Worm (Caenorhabditis elegans) whole organism, L4 larva: ENCODE data around the gene F41F3.1.

Experiments used
- D1046.2 ChIP-seq: fragments of 200-800 bp; sonication (Bioruptor generic); IDR thresholded peaks from 2 replicates; pipeline ENCODE4 v1.3.6; 2022; ENCODE audit warnings: missing genetic modification characterization, missing compliant biosample characterization
- F37D6.2 ChIP-seq: sonication (generic microtip); optimal IDR thresholded peaks from 2 replicates; lab custom pipeline; 2016; ENCODE audit warnings: mild to moderate bottlenecking, missing genetic modification characterization, missing compliant biosample characterization
- T20F7.1 ChIP-seq: fragments of 200-800 bp; sonication (Bioruptor generic); optimal IDR thresholded peaks from 2 replicates; lab custom pipeline; 2018; ENCODE audit warnings: mild to moderate bottlenecking, missing genetic modification characterization, missing compliant biosample characterization
- Y48G9A.11 ChIP-seq: fragments of 200-800 bp; sonication (Bioruptor generic); IDR thresholded peaks from 2 replicates; pipeline ENCODE4 v1.3.6; 2022; ENCODE audit warnings: missing genetic modification reagents, missing genetic modification characterization, missing compliant biosample characterization
- Y75B8A.6 ChIP-seq: fragments of 200-800 bp; sonication (Bioruptor generic); IDR thresholded peaks from 2 replicates; pipeline ENCODE4 v1.3.6; 2022; ENCODE audit warnings: missing genetic modification reagents, missing genetic modification characterization, missing compliant biosample characterization
- ZK546.5 ChIP-seq, 2 experiments: sonication (generic microtip); optimal IDR thresholded peaks; 2 replicates each; lab custom pipeline; 2017; ENCODE audit warnings: missing biosample characterization in 2 of 2, missing genetic modification characterization in 2 of 2
- aha-1 ChIP-seq: fragments of 150-350 bp; peaks from one replicate; lab custom pipeline; 2014; ENCODE audit warnings: missing biosample characterization, missing genetic modification characterization
- ceh-62 ChIP-seq: sonication (generic microtip); optimal IDR thresholded peaks from 2 replicates; lab custom pipeline; 2017; ENCODE audit warnings: missing biosample characterization, missing genetic modification characterization
- ceh-82 ChIP-seq: sonication (generic microtip); optimal IDR thresholded peaks from 2 replicates; lab custom pipeline; 2017; ENCODE audit warnings: missing biosample characterization, missing genetic modification characterization
- ces-1 ChIP-seq: fragments of 150-350 bp; sonication (generic microtip); optimal IDR thresholded peaks from 4 replicates; lab custom pipeline; 2014; ENCODE audit warnings: missing biosample characterization, missing genetic modification reagents, missing genetic modification characterization
- ctbp-1 ChIP-seq: fragments of 200-800 bp; sonication (Bioruptor generic); IDR thresholded peaks from 2 replicates; pipeline ENCODE4 v1.3.6; 2022; ENCODE audit warnings: missing genetic modification reagents, missing genetic modification characterization, missing compliant biosample characterization
- daf-12 ChIP-seq: fragments of 150-350 bp; optimal IDR thresholded peaks from 2 replicates; lab custom pipeline; 2014; ENCODE audit warnings: missing biosample characterization, missing genetic modification reagents, missing genetic modification characterization
- daf-19 ChIP-seq: fragments of 200-800 bp; sonication (Bioruptor generic); conservative IDR thresholded peaks from 2 replicates; pipeline ENCODE4 v1.3.6; 2022; ENCODE audit warnings: missing genetic modification characterization, missing compliant biosample characterization
- dmd-6 ChIP-seq: fragments of 200-800 bp; sonication (Bioruptor generic); IDR thresholded peaks from 2 replicates; pipeline ENCODE4 v1.3.6; 2022; ENCODE audit warnings: missing genetic modification reagents, missing genetic modification characterization, missing compliant biosample characterization
- dmd-8 ChIP-seq: fragments of 200-800 bp; sonication (Bioruptor generic); IDR thresholded peaks from 2 replicates; pipeline ENCODE4 v1.3.6; 2022; ENCODE audit warnings: missing genetic modification characterization, missing compliant biosample characterization
- dmd-9 ChIP-seq: fragments of 200-800 bp; sonication (Bioruptor generic); IDR thresholded peaks from 2 replicates; pipeline ENCODE4 v1.3.6; 2022; ENCODE audit warnings: missing genetic modification reagents, missing genetic modification characterization, missing compliant biosample characterization
- dpl-1 ChIP-seq: fragments of 150-350 bp; optimal IDR thresholded peaks from 2 replicates; lab custom pipeline; 2014; ENCODE audit warnings: missing biosample characterization, missing genetic modification reagents, missing genetic modification characterization
- fos-1 ChIP-seq: fragments of 150-350 bp; optimal IDR thresholded peaks from 2 replicates; lab custom pipeline; 2014; ENCODE audit warnings: missing biosample characterization, missing genetic modification characterization
- gei-8 ChIP-seq: fragments of 200-800 bp; sonication (Bioruptor generic); optimal IDR thresholded peaks from 2 replicates; lab custom pipeline; 2018; ENCODE audit warnings: mild to moderate bottlenecking, missing genetic modification characterization, missing compliant biosample characterization
- hlh-11 ChIP-seq: fragments of 200-800 bp; sonication (Bioruptor generic); optimal IDR thresholded peaks from 2 replicates; lab custom pipeline; 2018; ENCODE audit warnings: mild to moderate bottlenecking, missing genetic modification characterization, missing compliant biosample characterization
- hmg-1.1 ChIP-seq: fragments of 200-800 bp; sonication (Bioruptor generic); IDR thresholded peaks from 2 replicates; pipeline ENCODE4 v1.3.6; 2022; ENCODE audit warnings: missing genetic modification reagents, missing genetic modification characterization, missing compliant biosample characterization
- lim-7 ChIP-seq: fragments of 200-800 bp; sonication (Bioruptor generic); IDR thresholded peaks from 2 replicates; pipeline ENCODE4 v1.3.6; 2022; ENCODE audit warnings: missing genetic modification characterization, missing compliant biosample characterization
- lin-13 ChIP-seq: fragments of 150-350 bp; optimal IDR thresholded peaks from 2 replicates; lab custom pipeline; 2014; ENCODE audit warnings: missing biosample characterization, missing genetic modification reagents, missing genetic modification characterization
- madf-5 ChIP-seq, 2 experiments: fragments of 200-800 bp; sonication (Bioruptor generic); IDR thresholded peaks; 2 replicates each; pipeline ENCODE4 v1.3.6; 2022; ENCODE audit warnings: missing compliant biosample characterization in 2 of 2, missing genetic modification characterization in 2 of 2
- madf-9 ChIP-seq: fragments of 200-800 bp; sonication (Bioruptor generic); conservative IDR thresholded peaks from 2 replicates; pipeline ENCODE4 v1.3.6; 2022; ENCODE audit warnings: missing genetic modification reagents, missing genetic modification characterization, missing compliant biosample characterization
- mdl-1 ChIP-seq, 2 experiments: fragments of 150-350 bp in 1 of 2; sonication (generic microtip) in 1 of 2; optimal IDR thresholded peaks; 2 replicates each; lab custom pipeline; 2014 to 2017; ENCODE audit warnings: missing biosample characterization in 2 of 2, missing genetic modification characterization in 2 of 2
- mdt-29 ChIP-seq: fragments of 200-800 bp; sonication (Bioruptor generic); IDR thresholded peaks from 2 replicates; pipeline ENCODE4 v1.3.6; 2022; ENCODE audit warnings: missing genetic modification reagents, missing genetic modification characterization, missing compliant biosample characterization
- nhr-10 ChIP-seq: fragments of 150-350 bp; optimal IDR thresholded peaks from 2 replicates; lab custom pipeline; 2014; ENCODE audit warnings: missing biosample characterization, missing genetic modification characterization
- nhr-25 ChIP-seq: sonication (generic microtip); optimal IDR thresholded peaks from 2 replicates; lab custom pipeline; 2017; ENCODE audit warnings: missing genetic modification characterization, mild to moderate bottlenecking, missing compliant biosample characterization, antibody characterized with exemption, moderate library complexity, borderline replicate concordance; ENCODE audit not compliant: insufficient read depth
- nhr-28 ChIP-seq: fragments of 150-350 bp; optimal IDR thresholded peaks from 2 replicates; lab custom pipeline; 2014; ENCODE audit warnings: missing biosample characterization, missing genetic modification characterization
- nhr-6 ChIP-seq: fragments of 150-350 bp; optimal IDR thresholded peaks from 2 replicates; lab custom pipeline; 2014; ENCODE audit warnings: missing biosample characterization, missing genetic modification characterization
- nhr-76 ChIP-seq: fragments of 150-350 bp; optimal IDR thresholded peaks from 2 replicates; lab custom pipeline; 2014; ENCODE audit warnings: missing biosample characterization, missing genetic modification characterization
- pha-4 ChIP-seq, 2 experiments: fragments of 150-350 bp in 1 of 2; fragments of 200-800 bp in 1 of 2; sonication (Bioruptor generic) in 1 of 2; IDR thresholded peaks in 1 of 2; optimal IDR thresholded peaks in 1 of 2; 2 replicates each; pipeline versions ENCODE4 v1.3.6 to Lab custom; 2014 to 2022; ENCODE audit warnings: missing genetic modification characterization in 2 of 2, missing genetic modification reagents in 2 of 2, missing biosample characterization in 1 of 2, missing compliant biosample characterization in 1 of 2
- pqm-1 ChIP-seq: sonication (generic microtip); optimal IDR thresholded peaks from 2 replicates; lab custom pipeline; 2017; ENCODE audit warnings: missing biosample characterization, missing genetic modification characterization
- rbr-2 ChIP-seq: sonication (generic microtip); optimal IDR thresholded peaks from 2 replicates; lab custom pipeline; 2016; ENCODE audit warnings: missing genotype, missing genetic modification characterization, missing compliant biosample characterization
- set-16 ChIP-seq: fragments of 200-800 bp; sonication (Bioruptor generic); IDR thresholded peaks from 2 replicates; pipeline ENCODE4 v1.3.6; 2022; ENCODE audit warnings: missing genetic modification reagents, missing genetic modification characterization, missing compliant biosample characterization
- snpc-4 ChIP-seq: fragments of 150-350 bp; optimal IDR thresholded peaks from 2 replicates; lab custom pipeline; 2014; ENCODE audit warnings: missing biosample characterization, missing genetic modification characterization
- spr-1 ChIP-seq: sonication (generic microtip); optimal IDR thresholded peaks from 2 replicates; lab custom pipeline; 2016; ENCODE audit warnings: mild to moderate bottlenecking, missing genetic modification characterization, missing compliant biosample characterization
- spr-3 ChIP-seq: fragments of 200-800 bp; sonication (Bioruptor generic); optimal IDR thresholded peaks from 2 replicates; lab custom pipeline; 2018; ENCODE audit warnings: mild to moderate bottlenecking, missing genetic modification characterization, missing compliant biosample characterization
- tag-97 ChIP-seq: fragments of 200-800 bp; sonication (Bioruptor generic); IDR thresholded peaks from 2 replicates; pipeline ENCODE4 v1.3.6; 2022; ENCODE audit warnings: missing genetic modification characterization, missing compliant biosample characterization
- tra-1 ChIP-seq: fragments of 200-800 bp; sonication (Bioruptor generic); IDR thresholded peaks from 2 replicates; pipeline ENCODE4 v1.3.6; 2022; ENCODE audit warnings: missing genetic modification reagents, missing genetic modification characterization, missing compliant biosample characterization
- unc-130 ChIP-seq: sonication (generic microtip); optimal IDR thresholded peaks from 2 replicates; lab custom pipeline; 2016; ENCODE audit warnings: missing genetic modification reagents, missing genetic modification characterization, missing compliant biosample characterization
- unc-62 ChIP-seq, 3 experiments: fragments of 150-350 bp in 1 of 3; sonication (generic microtip); optimal IDR thresholded peaks in 2 of 3; peaks in 1 of 3; 1 replicate in 1 of 3; 2 replicates in 2 of 3; lab custom pipeline; 2014 to 2017; ENCODE audit warnings: missing biosample characterization in 3 of 3, missing genetic modification characterization in 3 of 3, missing genetic modification reagents in 3 of 3, missing genotype in 1 of 3
- zfp-2 ChIP-seq: sonication (generic microtip); optimal IDR thresholded peaks from 2 replicates; lab custom pipeline; 2016; ENCODE audit warnings: mild to moderate bottlenecking, missing genetic modification characterization, missing compliant biosample characterization
- zip-2 ChIP-seq: fragments of 150-350 bp; optimal IDR thresholded peaks from 2 replicates; lab custom pipeline; 2014; ENCODE audit warnings: missing biosample characterization, missing genetic modification characterization
- ztf-7 ChIP-seq: fragments of 150-350 bp; optimal IDR thresholded peaks from 2 replicates; lab custom pipeline; 2014; ENCODE audit warnings: missing biosample characterization, missing genetic modification characterization

The F41F3.1 gene

ce11 chrV:4653871-4654605 is at the start of gene F41F3.1, which contains the start of gene col-139:
TSS of gene F41F3.1 (plus strand) at chrV:4654555.
TSS of gene col-139 (minus strand) at chrV:4653971.
- TF ChIP-seq set-16 (GFP tag; lab: Robert Waterston, UW) (no peak), madf-5 (GFP tag; IDR thresholded peaks at IDR 0.05; lab: Robert Waterston, UW) (no peak), madf-9 (GFP tag; lab: Robert Waterston, UW) (no peak), dmd-9 (GFP tag; lab: Robert Waterston, UW) (no peak), ZK546.5 (tag; optimal IDR thresholded peaks at IDR 0.05; lab: Kevin White, UChicago) (no peak), mdt-29 (GFP tag; lab: Robert Waterston, UW) (no peak), lim-7 (no peak), dmd-6 (no peak), unc-130 (no peak), zip-2 (tag; lab: Kevin White, UChicago) (no peak), daf-19 (GFP tag; lab: Robert Waterston, UW) (no peak), T20F7.1 (GFP tag; lab: Kevin White, UChicago) (no peak), tra-1 (GFP tag; lab: Robert Waterston, UW) (no peak), ceh-82 (tag; lab: Kevin White, UChicago) (no peak), tag-97 (GFP tag; lab: Robert Waterston, UW) (no peak), rbr-2 (tag; lab: Kevin White, UChicago) (no peak)

- TF ChIP-seq F37D6.2 (tag; lab: Kevin White, UChicago) (no peak), madf-5 (GFP tag; IDR thresholded peaks at IDR 0.05; lab: Robert Waterston, UW) (0 out of 4 replicates have a peak, but pooled peaks of 1 of the 2 experiments have one; percentile 41), pqm-1 (tag; lab: Kevin White, UChicago) (no peak), daf-12 (tag; lab: Kevin White, UChicago) (no peak), nhr-6 (tag; lab: Kevin White, UChicago) (no peak)
- TF ChIP-seq, all 104 proteins: peak for 1
Measured at ce11 chrV:4606828-4607227, 47.5 kb upstream of the F41F3.1 start, which contains the start of gene txt-6. TSS of gene txt-6 (minus strand) at chrV:4606928.

- TF ChIP-seq unc-62 (GFP tag; optimal IDR thresholded peaks at IDR 0.05 in 1 of 2; lab: Kevin White, UChicago) (no peak), unc-62 (tag; optimal IDR thresholded peaks at IDR 0.05; lab: Kevin White, UChicago) (no peak), ceh-62 (tag; lab: Kevin White, UChicago) (no peak), hlh-11 (tag; lab: Kevin White, UChicago) (no peak), ces-1 (GFP tag; lab: Kevin White, UChicago) (no peak), hmg-1.1 (GFP tag; lab: Robert Waterston, UW) (no peak), pha-4 (GFP tag; IDR thresholded peaks at IDR 0.05; lab: Robert Waterston, UW) (no peak), pha-4 (tag; optimal IDR thresholded peaks at IDR 0.05; lab: Kevin White, UChicago) (no peak), fos-1 (tag; lab: Kevin White, UChicago) (no peak), zfp-2 (tag; lab: Kevin White, UChicago) (no peak), Y48G9A.11 (GFP tag; lab: Robert Waterston, UW) (no peak), spr-3 (GFP tag; lab: Kevin White, UChicago) (no peak), ztf-7 (peak; percentile 54), dpl-1 (GFP tag; lab: Kevin White, UChicago) (peak; percentile 72), lin-13 (GFP tag; lab: Kevin White, UChicago) (no peak), aha-1 (tag; lab: Kevin White, UChicago) (no peak), snpc-4 (tag; lab: Kevin White, UChicago) (no peak), Y75B8A.6 (GFP tag; lab: Robert Waterston, UW) (no peak), D1046.2 (GFP tag; lab: Robert Waterston, UW) (no peak), spr-1 (no peak), lim-7 (no peak), ctbp-1 (GFP tag; lab: Robert Waterston, UW) (no peak), nhr-28 (tag; lab: Kevin White, UChicago) (no peak), nhr-10 (tag; lab: Kevin White, UChicago) (no peak), gei-8 (no peak), nhr-25 (tag; lab: Kevin White, UChicago) (no peak), dmd-8 (GFP tag; lab: Robert Waterston, UW) (no peak), rbr-2 (tag; lab: Kevin White, UChicago) (peak; percentile 50), mdl-1 (tag; optimal IDR thresholded peaks at IDR 0.05; lab: Kevin White, UChicago) (no peak), madf-9 (GFP tag; lab: Robert Waterston, UW) (no peak), nhr-76 (no peak)
Measured at ce11 chrV:4615802-4616201, 38.6 kb upstream of the F41F3.1 start, which contains the start of the genes Y61A9LA.10 and F54D11.4. TSS of gene Y61A9LA.10 (minus strand) at chrV:4615817. TSS of gene F54D11.4 (plus strand) at chrV:4616151.
